Worm (Caenorhabditis elegans) whole organism, mixed stage, embryonic: ENCODE results near the gene K08D8.3.

Experiments
- lin-13 ChIP-seq: fragments of 150-350 bp; optimal IDR thresholded peaks from 2 replicates; lab custom pipeline; 2014; ENCODE audit warnings: missing biosample characterization, missing genetic modification characterization
- unc-39 ChIP-seq: fragments of 150-350 bp; optimal IDR thresholded peaks from 2 replicates; lab custom pipeline; 2014; ENCODE audit warnings: missing biosample characterization, missing genetic modification characterization

DNA sequence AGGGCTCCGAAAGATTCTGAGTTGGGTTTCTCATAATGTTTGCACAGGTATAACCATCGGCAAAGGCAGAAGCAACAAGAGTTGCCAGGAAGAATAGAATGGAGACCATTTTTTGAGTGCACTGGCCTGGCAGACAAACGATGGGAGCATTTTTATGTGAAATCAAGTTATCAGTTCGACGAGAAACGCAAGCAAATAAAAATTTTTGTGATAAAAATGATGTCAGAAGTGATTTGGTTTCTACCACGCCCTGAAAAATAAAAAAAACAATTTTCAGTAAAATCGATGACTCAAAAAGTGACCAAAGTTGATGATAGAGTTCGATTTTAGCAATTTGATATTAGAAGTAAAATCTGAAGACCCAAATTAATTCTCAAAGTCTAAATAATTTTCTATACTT, 3.4 kb upstream of the K08D8.3 start, which contains the start of gene K08D8.4:
- TF ChIP-seq unc-39 (tag; lab: Kevin White, UChicago) (no peak), lin-13 (tag; lab: Kevin White, UChicago) (no peak)
